Worm (Caenorhabditis elegans): ENCODE measurements around the gene gpa-1.
A peak's percentile ranks its signal among the peaks of the same experiment; 100 is the strongest.

gpa-1 gene

DNA sequence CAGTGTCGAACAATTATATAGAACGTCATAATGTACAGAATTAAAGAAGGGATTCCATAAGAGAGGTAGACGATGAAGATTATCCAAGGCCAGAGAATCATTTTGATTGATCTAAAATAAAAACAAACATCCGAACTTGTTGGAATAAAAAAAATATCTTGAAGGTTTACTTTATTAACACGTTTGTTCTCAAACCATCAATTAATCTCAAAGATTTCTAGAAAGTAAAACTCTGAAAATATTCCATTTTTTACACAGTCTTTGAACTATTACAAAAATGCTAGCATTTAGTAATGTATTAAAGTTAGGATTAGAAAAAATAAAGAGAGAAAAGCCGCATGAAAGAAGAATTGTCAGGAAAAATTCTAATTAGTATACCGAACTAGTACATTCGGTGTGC is 13.0 kb downstream of the gpa-1 start, which contains the start of gene srg-40:
Gene srg-40 (minus strand): TSS at position 101 of the 400 bp plus-strand sequence.
- TF ChIP-seq R02D3.7 (tag; optimal IDR thresholded peaks at IDR 0.05), result no peak
- no peak for TF ChIP-seq pha-4 (tag; optimal IDR thresholded peaks at IDR 0.05)
- no peak for TF ChIP-seq nhr-43 (tag; optimal IDR thresholded peaks at IDR 0.05; ENCODE audit: poor library complexity, severe bottlenecking)
- TF ChIP-seq nhr-23 (tag; optimal IDR thresholded peaks at IDR 0.05), result no peak
- TF ChIP-seq eor-1 (tag; optimal IDR thresholded peaks at IDR 0.05), result no peak
- no peak for TF ChIP-seq hmg-11 (tag; optimal IDR thresholded peaks at IDR 0.05)
- TF ChIP-seq mdl-1 (tag; optimal IDR thresholded peaks at IDR 0.05), result no peak
- no peak for TF ChIP-seq ceh-16 (tag; optimal IDR thresholded peaks at IDR 0.05)
- TF ChIP-seq jun-1 (tag; optimal IDR thresholded peaks at IDR 0.05), result no peak
- TF ChIP-seq ceh-82 (tag; optimal IDR thresholded peaks at IDR 0.05), result no peak
- TF ChIP-seq ztf-11 (tag; optimal IDR thresholded peaks at IDR 0.05), result no peak
- TF ChIP-seq elt-1 (tag; optimal IDR thresholded peaks at IDR 0.05), result no peak
- no peak for TF ChIP-seq nhr-11 (tag; optimal IDR thresholded peaks at IDR 0.05)
- TF ChIP-seq tbx-2 (tag; optimal IDR thresholded peaks at IDR 0.05), result no peak
- TF ChIP-seq lin-15B (tag; optimal IDR thresholded peaks at IDR 0.05), result no peak
- TF ChIP-seq nhr-25 (tag; optimal IDR thresholded peaks at IDR 0.05), result no peak
- no peak for TF ChIP-seq mml-1 (tag; optimal IDR thresholded peaks at IDR 0.05)
- no peak for TF ChIP-seq ceh-28 (tag; optimal IDR thresholded peaks at IDR 0.05)

DNA sequence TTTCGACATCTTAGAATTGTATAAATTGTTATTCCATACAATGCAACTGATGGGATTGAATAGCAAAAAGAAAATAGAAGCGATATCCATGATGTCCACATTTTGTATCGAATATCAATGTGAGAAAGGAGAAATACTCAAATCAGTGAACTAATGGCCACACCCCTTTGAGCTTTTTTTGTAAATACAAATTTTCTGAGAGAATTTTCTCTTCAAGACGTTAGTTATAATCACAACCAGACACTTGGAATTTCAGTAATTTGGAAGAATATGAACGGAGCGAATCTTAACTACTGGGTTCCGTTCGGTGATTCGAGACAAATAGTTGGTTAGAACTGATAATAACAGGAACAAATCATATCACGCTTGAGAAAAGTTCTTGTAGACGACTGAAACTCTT is 15.7 kb downstream of the gpa-1 start, which contains the start of gene srg-41:
Gene srg-41 (minus strand): TSS at position 101 of the 400 bp plus-strand sequence.
- no peak for TF ChIP-seq lsy-12 (tag; optimal IDR thresholded peaks at IDR 0.05)

DNA sequence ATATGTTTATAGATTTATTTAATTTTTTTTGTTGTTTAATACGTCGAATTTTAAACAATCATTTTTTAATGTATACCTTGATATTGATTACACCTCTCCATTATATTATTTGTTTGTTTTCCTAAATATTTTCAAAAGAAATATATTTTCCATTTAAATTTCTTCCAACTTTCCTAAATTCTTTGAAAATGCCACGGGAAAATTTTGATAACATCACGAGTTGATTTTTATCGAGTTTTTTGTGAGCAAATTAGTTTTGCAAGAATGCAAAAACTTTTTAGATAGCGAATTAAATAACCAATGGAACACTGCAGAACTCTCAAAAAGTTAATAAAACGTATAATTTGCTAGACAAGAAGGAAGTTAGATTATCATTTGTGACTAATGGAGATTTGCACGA is 19.5 kb downstream of the gpa-1 start, which contains the start of gene srg-42:
Gene srg-42 (minus strand): TSS at position 101 of the 400 bp plus-strand sequence.
- TF ChIP-seq nfya-1 (tag; optimal IDR thresholded peaks at IDR 0.05; ENCODE audit: insufficient read depth) (no peak), elt-2 (tag; optimal IDR thresholded peaks at IDR 0.05) (no peak), nhr-23 (tag; optimal IDR thresholded peaks at IDR 0.05) (no peak), ceh-82 (tag; optimal IDR thresholded peaks at IDR 0.05) (no peak), egl-5 (tag; optimal IDR thresholded peaks at IDR 0.05) (no peak), elt-3 (tag; optimal IDR thresholded peaks at IDR 0.05) (no peak), aly-2 (tag; optimal IDR thresholded peaks at IDR 0.05) (no peak), zag-1 (tag; optimal IDR thresholded peaks at IDR 0.05) (no peak), nhr-237 (tag; optimal IDR thresholded peaks at IDR 0.05) (no peak), skn-1 (tag; optimal IDR thresholded peaks at IDR 0.05) (no peak), snpc-4 (tag; optimal IDR thresholded peaks at IDR 0.05) (no peak), nhr-67 (tag; optimal IDR thresholded peaks at IDR 0.05) (no peak), pha-4 (tag; optimal IDR thresholded peaks at IDR 0.05) (no peak), lin-39 (tag; optimal IDR thresholded peaks at IDR 0.05) (no peak), eor-1 (tag; optimal IDR thresholded peaks at IDR 0.05) (no peak), R02D3.7 (tag; optimal IDR thresholded peaks at IDR 0.05) (no peak)

DNA sequence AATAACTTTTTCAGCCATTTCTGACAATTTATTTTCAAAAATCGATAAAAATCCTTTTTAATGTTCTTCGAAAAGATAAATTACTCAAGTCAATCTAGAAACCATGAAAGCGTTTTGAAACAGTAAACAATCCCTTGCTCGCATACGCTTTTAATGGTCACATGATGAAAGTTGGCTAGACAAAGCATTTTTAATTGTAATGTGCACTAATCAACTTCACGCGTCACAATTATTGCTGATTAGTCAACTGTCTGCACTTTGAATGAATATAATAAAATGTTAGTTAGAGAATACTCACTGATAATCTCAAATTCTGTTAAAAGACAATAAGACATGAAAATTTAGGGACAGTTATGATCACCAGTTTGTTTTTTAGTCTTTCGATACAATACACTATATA is 20.9 kb downstream of the gpa-1 start:
- TF ChIP-seq elt-2 (tag; optimal IDR thresholded peaks at IDR 0.05) (peak; percentile 42), pha-4 (tag; optimal IDR thresholded peaks at IDR 0.05) (no peak)

DNA sequence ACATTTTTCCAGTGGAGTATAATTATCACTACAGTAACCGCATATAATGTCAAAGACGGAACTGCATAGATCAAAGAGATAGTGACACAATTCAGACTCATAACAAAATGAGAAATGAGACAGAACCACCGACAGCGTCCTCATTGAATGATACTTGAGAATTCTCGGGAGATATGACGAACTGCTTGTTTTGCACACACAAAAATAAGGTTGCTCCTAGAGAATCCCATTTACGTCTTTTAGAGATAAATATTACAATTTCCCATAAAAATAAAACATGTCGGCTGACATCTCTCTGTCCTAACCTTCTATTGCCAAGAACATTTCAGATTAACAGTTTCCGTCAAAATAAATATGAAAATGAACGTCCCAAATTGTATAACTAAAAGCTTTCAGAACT is 21.9 kb downstream of the gpa-1 start, which contains the start of gene srg-38:
Gene srg-38 (minus strand): TSS at position 101 of the 400 bp plus-strand sequence.
- TF ChIP-seq lin-15B (tag; optimal IDR thresholded peaks at IDR 0.05), result no peak
- TF ChIP-seq lin-39 (tag; optimal IDR thresholded peaks at IDR 0.05), result no peak
- TF ChIP-seq nhr-28 (tag; optimal IDR thresholded peaks at IDR 0.05), result no peak
- no peak for TF ChIP-seq nhr-237 (tag; optimal IDR thresholded peaks at IDR 0.05)
- TF ChIP-seq ztf-4 (tag; optimal IDR thresholded peaks at IDR 0.05), result no peak

DNA sequence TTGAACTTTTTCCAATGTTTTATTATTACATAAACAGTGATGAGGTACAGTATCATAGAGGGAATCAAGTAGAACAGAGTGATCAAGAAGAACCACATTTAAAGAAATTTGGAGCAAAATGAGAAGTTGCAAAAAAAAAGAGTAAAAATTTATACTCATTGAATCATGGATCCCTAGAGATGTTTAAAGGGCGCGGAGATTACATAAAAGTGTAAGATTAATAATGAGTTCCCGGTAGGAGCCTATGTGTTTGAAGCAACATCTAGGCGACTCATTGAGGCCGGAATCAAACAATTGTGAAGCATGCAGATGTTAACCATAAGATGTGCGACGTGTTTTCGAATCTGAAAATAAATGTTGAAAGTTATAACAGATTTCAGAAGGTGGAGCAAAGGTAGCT is 25.1 kb downstream of the gpa-1 start, which contains the start of gene srg-39:
Gene srg-39 (minus strand): TSS at position 101 of the 400 bp plus-strand sequence.
- no peak for TF ChIP-seq pha-4 (tag; optimal IDR thresholded peaks at IDR 0.05)
- no peak for TF ChIP-seq elt-1 (tag; optimal IDR thresholded peaks at IDR 0.05)
- no peak for TF ChIP-seq ceh-9 (tag; optimal IDR thresholded peaks at IDR 0.05)
- TF ChIP-seq zag-1 (tag; optimal IDR thresholded peaks at IDR 0.05), result no peak
- TF ChIP-seq elt-3 (tag; optimal IDR thresholded peaks at IDR 0.05), result no peak
- no peak for TF ChIP-seq lin-15B (tag; optimal IDR thresholded peaks at IDR 0.05)
- TF ChIP-seq skn-1 (tag; optimal IDR thresholded peaks at IDR 0.05), result no peak
- TF ChIP-seq nhr-67 (tag; optimal IDR thresholded peaks at IDR 0.05), result no peak
- TF ChIP-seq elt-2 (tag; optimal IDR thresholded peaks at IDR 0.05), result no peak
- TF ChIP-seq nhr-237 (tag; optimal IDR thresholded peaks at IDR 0.05), result no peak
- no peak for TF ChIP-seq snpc-4 (tag; optimal IDR thresholded peaks at IDR 0.05)
- no peak for TF ChIP-seq hmg-11 (tag; optimal IDR thresholded peaks at IDR 0.05)
- no peak for TF ChIP-seq ama-1 (optimal IDR thresholded peaks at IDR 0.05)
- TF ChIP-seq tbx-2 (tag; optimal IDR thresholded peaks at IDR 0.05), result no peak
- no peak for TF ChIP-seq ztf-4 (tag; optimal IDR thresholded peaks at IDR 0.05)
- no peak for TF ChIP-seq pqm-1 (tag; optimal IDR thresholded peaks at IDR 0.05)

All from whole organism, L3 larva.